Worm (Caenorhabditis elegans) whole organism, L1 larva: ENCODE results near the gene ncx-6.

Experiments used
- C04F5.9 ChIP-seq: sonication (generic microtip); optimal IDR thresholded peaks from 2 replicates; lab custom pipeline; 2016; ENCODE audit warnings: missing genetic modification characterization, missing compliant biosample characterization
- C34B4.2 ChIP-seq: sonication (generic microtip); optimal IDR thresholded peaks from 2 replicates; lab custom pipeline; 2017; ENCODE audit warnings: mild to moderate bottlenecking, missing genetic modification characterization, missing compliant biosample characterization
- aha-1 ChIP-seq: fragments of 150-350 bp; optimal IDR thresholded peaks from 2 replicates; lab custom pipeline; 2014; ENCODE audit warnings: missing biosample characterization, missing genetic modification characterization
- alr-1 ChIP-seq: fragments of 200-800 bp; sonication (Bioruptor generic); optimal IDR thresholded peaks from 2 replicates; lab custom pipeline; 2018; ENCODE audit warnings: borderline replicate concordance, mild to moderate bottlenecking, missing genetic modification characterization, missing compliant biosample characterization
- ceh-8 ChIP-seq: fragments of 200-800 bp; sonication (Bioruptor generic); optimal IDR thresholded peaks from 2 replicates; lab custom pipeline; 2018; ENCODE audit warnings: mild to moderate bottlenecking, missing genetic modification characterization, moderate library complexity, missing compliant biosample characterization
- ceh-82 ChIP-seq, 3 experiments: fragments of 150-350 bp in 1 of 3; sonication (generic microtip) in 2 of 3; optimal IDR thresholded peaks; 2 replicates each; lab custom pipeline; 2014 to 2017; ENCODE audit warnings: missing biosample characterization in 3 of 3, missing genetic modification characterization in 3 of 3
- ceh-88 ChIP-seq: fragments of 200-800 bp; sonication (Bioruptor generic); IDR thresholded peaks from 2 replicates; pipeline ENCODE4 v1.3.6; 2022; ENCODE audit warnings: missing genetic modification characterization, missing compliant biosample characterization
- dpl-1 ChIP-seq, 3 experiments: fragments of 150-350 bp in 2 of 3; sonication (generic microtip) in 1 of 3; optimal IDR thresholded peaks; 2 replicates each; lab custom pipeline; 2014 to 2017; ENCODE audit warnings: missing biosample characterization in 3 of 3, missing genetic modification characterization in 3 of 3, missing genetic modification reagents in 3 of 3
- dsc-1 ChIP-seq: sonication (generic microtip); optimal IDR thresholded peaks from 2 replicates; lab custom pipeline; 2016; ENCODE audit warnings: mild to moderate bottlenecking, missing genetic modification characterization, missing compliant biosample characterization
- efl-1 ChIP-seq, 4 experiments: fragments of 150-350 bp; optimal IDR thresholded peaks in 3 of 4; peaks in 1 of 4; 1 replicate in 1 of 4; 2 replicates in 3 of 4; lab custom pipeline; 2014; ENCODE audit warnings: missing biosample characterization in 2 of 4, missing genetic modification characterization in 2 of 4, missing genetic modification reagents in 2 of 4
- efl-3 ChIP-seq: fragments of 200-800 bp; sonication (Bioruptor generic); optimal IDR thresholded peaks from 2 replicates; lab custom pipeline; 2018; ENCODE audit warnings: mild to moderate bottlenecking, missing genetic modification characterization, missing compliant biosample characterization
- egl-13 ChIP-seq: sonication (generic microtip); optimal IDR thresholded peaks from 2 replicates; lab custom pipeline; 2016; ENCODE audit warnings: missing genotype, missing genetic modification reagents, missing genetic modification characterization, missing compliant biosample characterization
- elt-2 ChIP-seq: sonication (generic microtip); optimal IDR thresholded peaks from 2 replicates; lab custom pipeline; 2016; ENCODE audit warnings: missing genetic modification characterization, mild to moderate bottlenecking, inconsistent platforms, missing compliant biosample characterization, missing genetic modification reagents
- elt-3 ChIP-seq, 6 experiments: fragments of 150-350 bp in 1 of 6; sonication (generic microtip); optimal IDR thresholded peaks; 2 replicates each; lab custom pipeline; 2017 to 2018; ENCODE audit warnings: missing biosample characterization in 6 of 6, missing genetic modification characterization in 6 of 6, inconsistent platforms in 1 of 6
- ets-5 ChIP-seq: fragments of 200-800 bp; sonication (Bioruptor generic); IDR thresholded peaks from 2 replicates; pipeline ENCODE4 v1.3.6; 2022; ENCODE audit warnings: missing genetic modification characterization, missing compliant biosample characterization
- fkh-10 ChIP-seq: sonication (generic microtip); optimal IDR thresholded peaks from 2 replicates; lab custom pipeline; 2017; ENCODE audit warnings: missing biosample characterization, missing genetic modification reagents, missing genetic modification characterization
- fkh-4 ChIP-seq: sonication (generic microtip); optimal IDR thresholded peaks from 2 replicates; lab custom pipeline; 2016; ENCODE audit warnings: missing compliant biosample characterization, missing genetic modification characterization, borderline replicate concordance
- fos-1 ChIP-seq: fragments of 150-350 bp; optimal IDR thresholded peaks from 2 replicates; lab custom pipeline; 2014; ENCODE audit warnings: missing biosample characterization, missing genetic modification characterization
- isw-1 ChIP-seq: fragments of 200-800 bp; sonication (Bioruptor generic); IDR thresholded peaks from 2 replicates; pipeline ENCODE4 v1.3.6; 2022; ENCODE audit warnings: missing genetic modification characterization, missing compliant biosample characterization
- jun-1 ChIP-seq: fragments of 150-350 bp; optimal IDR thresholded peaks from 2 replicates; lab custom pipeline; 2014; ENCODE audit warnings: missing biosample characterization, missing genetic modification reagents, missing genetic modification characterization
- lin-14 ChIP-seq: fragments of 200-800 bp; sonication (Bioruptor generic); optimal IDR thresholded peaks from 2 replicates; lab custom pipeline; 2018; ENCODE audit warnings: mild to moderate bottlenecking, missing genetic modification characterization, moderate library complexity, missing compliant biosample characterization
- lin-39 ChIP-seq: fragments of 150-350 bp; optimal IDR thresholded peaks from 2 replicates; lab custom pipeline; 2014; ENCODE audit warnings: missing biosample characterization, missing genetic modification reagents, missing genetic modification characterization
- lsy-2 ChIP-seq, 2 experiments: fragments of 150-350 bp; optimal IDR thresholded peaks; 2 replicates each; lab custom pipeline; 2014; ENCODE audit warnings: missing biosample characterization in 2 of 2, missing genetic modification characterization in 2 of 2
- mdl-1 ChIP-seq, 2 experiments: fragments of 150-350 bp; optimal IDR thresholded peaks; 2 replicates each; lab custom pipeline; 2014 to 2017; ENCODE audit warnings: missing biosample characterization in 2 of 2, missing genetic modification characterization in 2 of 2, inconsistent platforms in 1 of 2
- mep-1 ChIP-seq: fragments of 150-350 bp; optimal IDR thresholded peaks from 2 replicates; lab custom pipeline; 2014; ENCODE audit warnings: missing biosample characterization, missing genetic modification characterization
- nhr-11 ChIP-seq: fragments of 150-350 bp; optimal IDR thresholded peaks from 2 replicates; lab custom pipeline; 2014; ENCODE audit warnings: missing biosample characterization, missing genetic modification characterization
- nhr-12 ChIP-seq: sonication (generic microtip); optimal IDR thresholded peaks from 2 replicates; lab custom pipeline; 2017; ENCODE audit warnings: missing biosample characterization, missing genetic modification characterization
- nhr-19 ChIP-seq: fragments of 200-800 bp; sonication (Bioruptor generic); conservative IDR thresholded peaks from 2 replicates; pipeline ENCODE4 v1.3.6; 2022; ENCODE audit warnings: missing genetic modification characterization, missing compliant biosample characterization
- nhr-20 ChIP-seq: sonication (generic microtip); optimal IDR thresholded peaks from 2 replicates; lab custom pipeline; 2016; ENCODE audit warnings: mild to moderate bottlenecking, missing genetic modification characterization, missing compliant biosample characterization
- nhr-237 ChIP-seq: fragments of 150-350 bp; optimal IDR thresholded peaks from 2 replicates; lab custom pipeline; 2014; ENCODE audit warnings: missing biosample characterization, missing genetic modification characterization
- nhr-47 ChIP-seq: sonication (generic microtip); optimal IDR thresholded peaks from 2 replicates; lab custom pipeline; 2016; ENCODE audit warnings: mild to moderate bottlenecking, missing genetic modification characterization, moderate library complexity, missing compliant biosample characterization
- nhr-71 ChIP-seq: sonication (generic microtip); optimal IDR thresholded peaks from 2 replicates; lab custom pipeline; 2016; ENCODE audit warnings: mild to moderate bottlenecking, missing genetic modification characterization, moderate library complexity, missing compliant biosample characterization
- nhr-76 ChIP-seq: sonication (generic microtip); optimal IDR thresholded peaks from 2 replicates; lab custom pipeline; 2017; ENCODE audit warnings: missing biosample characterization, missing genetic modification characterization
- nhr-77 ChIP-seq: fragments of 150-350 bp; optimal IDR thresholded peaks from 2 replicates; lab custom pipeline; 2014; ENCODE audit warnings: missing biosample characterization, missing genetic modification characterization
- nhr-84 ChIP-seq: sonication (generic microtip); optimal IDR thresholded peaks from 2 replicates; lab custom pipeline; 2017; ENCODE audit warnings: missing biosample characterization, missing genetic modification characterization
- nhr-85 ChIP-seq: sonication (generic microtip); peaks from one replicate; lab custom pipeline; 2016; ENCODE audit warnings: missing genetic modification characterization, inconsistent platforms, missing compliant biosample characterization
- nhr-90 ChIP-seq: sonication (generic microtip); optimal IDR thresholded peaks from 2 replicates; lab custom pipeline; 2016; ENCODE audit warnings: mild to moderate bottlenecking, missing genetic modification characterization, missing compliant biosample characterization; ENCODE audit not compliant: poor library complexity
- pax-3 ChIP-seq: fragments of 200-800 bp; sonication (Bioruptor generic); optimal IDR thresholded peaks from 2 replicates; lab custom pipeline; 2018; ENCODE audit warnings: mild to moderate bottlenecking, missing genetic modification characterization, moderate library complexity, missing compliant biosample characterization
- pqm-1 ChIP-seq: sonication (generic microtip); optimal IDR thresholded peaks from 3 replicates; lab custom pipeline; 2017; ENCODE audit warnings: missing biosample characterization, missing genetic modification characterization
- rnt-1 ChIP-seq: sonication (generic microtip); optimal IDR thresholded peaks from 2 replicates; lab custom pipeline; 2016; ENCODE audit warnings: mild to moderate bottlenecking, missing genetic modification characterization, moderate library complexity, missing compliant biosample characterization
- skn-1 ChIP-seq: fragments of 150-350 bp; optimal IDR thresholded peaks from 2 replicates; lab custom pipeline; 2014; ENCODE audit warnings: missing biosample characterization, missing genetic modification characterization
- snpc-4 ChIP-seq: fragments of 150-350 bp; optimal IDR thresholded peaks from 2 replicates; lab custom pipeline; 2014; ENCODE audit warnings: missing biosample characterization, missing genetic modification characterization
- snu-23 ChIP-seq: sonication (generic microtip); optimal IDR thresholded peaks from 2 replicates; lab custom pipeline; 2016; ENCODE audit warnings: missing genetic modification characterization, missing compliant biosample characterization
- sptf-1 ChIP-seq: fragments of 150-350 bp; optimal IDR thresholded peaks from 2 replicates; lab custom pipeline; 2014; ENCODE audit warnings: missing biosample characterization, missing genetic modification characterization
- sup-37 ChIP-seq: fragments of 200-800 bp; sonication (Bioruptor generic); optimal IDR thresholded peaks from 2 replicates; lab custom pipeline; 2018; ENCODE audit warnings: mild to moderate bottlenecking, missing genetic modification characterization, missing compliant biosample characterization
- swsn-7 ChIP-seq: sonication (generic microtip); optimal IDR thresholded peaks from 2 replicates; lab custom pipeline; 2016; ENCODE audit warnings: missing genetic modification characterization, missing compliant biosample characterization
- tlp-1 ChIP-seq: fragments of 150-350 bp; optimal IDR thresholded peaks from 2 replicates; lab custom pipeline; 2014; ENCODE audit warnings: missing biosample characterization, missing genetic modification characterization
- unc-130 ChIP-seq: fragments of 150-350 bp; optimal IDR thresholded peaks from 2 replicates; lab custom pipeline; 2017; ENCODE audit warnings: missing biosample characterization, missing genetic modification characterization, inconsistent platforms
- unc-62 ChIP-seq: fragments of 150-350 bp; optimal IDR thresholded peaks from 2 replicates; lab custom pipeline; 2014; ENCODE audit warnings: missing biosample characterization, missing genetic modification reagents, missing genetic modification characterization
- unc-86 ChIP-seq: sonication (generic microtip); optimal IDR thresholded peaks from 2 replicates; lab custom pipeline; 2016; ENCODE audit warnings: missing genetic modification characterization, missing compliant biosample characterization
- unc-98 ChIP-seq: fragments of 200-800 bp; sonication (Bioruptor generic); IDR thresholded peaks from 2 replicates; pipeline ENCODE4 v1.3.6; 2022; ENCODE audit warnings: missing genetic modification characterization, missing compliant biosample characterization
- xbp-1 ChIP-seq: sonication (generic microtip); optimal IDR thresholded peaks from 2 replicates; lab custom pipeline; 2016; ENCODE audit warnings: missing genetic modification characterization, missing compliant biosample characterization
- zip-4 ChIP-seq: fragments of 200-800 bp; sonication (Bioruptor generic); optimal IDR thresholded peaks from 2 replicates; lab custom pipeline; 2018; ENCODE audit warnings: mild to moderate bottlenecking, missing genetic modification characterization, moderate library complexity, missing compliant biosample characterization
- ztf-4 ChIP-seq: fragments of 150-350 bp; optimal IDR thresholded peaks from 2 replicates; lab custom pipeline; 2014; ENCODE audit warnings: missing biosample characterization, missing genetic modification characterization

ncx-6 gene

DNA sequence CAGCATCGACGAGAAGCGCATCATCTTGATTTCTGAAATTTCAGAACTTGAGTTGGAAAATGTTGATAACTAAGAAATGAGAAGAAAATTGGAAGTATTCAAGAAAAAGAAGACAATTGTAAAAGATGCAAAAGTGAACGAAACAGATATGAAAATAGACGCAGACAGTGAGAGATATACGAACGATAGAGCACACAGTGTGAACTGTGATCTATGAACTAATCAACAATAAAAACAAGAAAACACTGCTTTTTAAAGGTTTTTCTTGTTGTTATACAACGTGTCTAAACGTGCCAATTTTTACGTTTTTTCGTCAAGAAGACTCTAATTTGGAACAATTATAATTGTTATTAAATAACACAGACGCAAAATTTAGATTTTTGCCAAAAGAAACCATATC is 39.1 kb upstream of the ncx-6 start, which contains the start of gene ech-6:
Gene ech-6, minus strand, starts transcription at position 32 of the 400 bp plus-strand sequence.
- no peak for TF ChIP-seq mdl-1 (tag; optimal IDR thresholded peaks at IDR 0.05; lab: Kevin White, UChicago)
- TF ChIP-seq ceh-88: no peak
- no peak for TF ChIP-seq unc-62
- TF ChIP-seq nhr-71 (tag; lab: Kevin White, UChicago): peak; percentile 87
- no peak for TF ChIP-seq pqm-1 (tag; lab: Kevin White, UChicago)
- TF ChIP-seq rnt-1 (tag; lab: Kevin White, UChicago): no peak
- TF ChIP-seq unc-98 (GFP tag; lab: Robert Waterston, UW): no peak
- no peak for TF ChIP-seq sptf-1 (tag; lab: Kevin White, UChicago)
- TF ChIP-seq zip-4 (GFP tag; lab: Kevin White, UChicago): no peak
- peak; percentile 64 for TF ChIP-seq nhr-20 (tag; lab: Kevin White, UChicago)
- TF ChIP-seq nhr-237: no peak
- no peak for TF ChIP-seq lin-14 (GFP tag; lab: Kevin White, UChicago)
- TF ChIP-seq jun-1 (tag; lab: Kevin White, UChicago): no peak
- no peak for TF ChIP-seq C04F5.9 (tag; lab: Kevin White, UChicago)
- no peak for TF ChIP-seq ets-5 (GFP tag; lab: Robert Waterston, UW)
- no peak for TF ChIP-seq lin-39 (tag; lab: Kevin White, UChicago)
- TF ChIP-seq ztf-4 (tag; lab: Kevin White, UChicago): no peak
- TF ChIP-seq elt-2 (tag; lab: Kevin White, UChicago): peak; percentile 2
- TF ChIP-seq alr-1 (tag; lab: Kevin White, UChicago): no peak
- TF ChIP-seq lsy-2 (tag; optimal IDR thresholded peaks at IDR 0.05; lab: Kevin White, UChicago): peak; percentile 31 to 39
- TF ChIP-seq nhr-76 (tag; lab: Kevin White, UChicago): no peak
- TF ChIP-seq unc-130: no peak
- no peak for TF ChIP-seq mep-1 (tag; lab: Kevin White, UChicago)
- no peak for TF ChIP-seq ceh-82 (tag; optimal IDR thresholded peaks at IDR 0.05; lab: Kevin White, UChicago)
- no peak for TF ChIP-seq snpc-4 (tag; lab: Kevin White, UChicago)
- TF ChIP-seq C34B4.2: no peak
- TF ChIP-seq dsc-1 (tag; lab: Kevin White, UChicago): no peak
- TF ChIP-seq efl-1 (optimal IDR thresholded peaks at IDR 0.05; lab: Kevin White, UChicago): peak; percentile 31
- no peak for TF ChIP-seq efl-1 (GFP tag; optimal IDR thresholded peaks at IDR 0.05 in 1 of 2; lab: Kevin White, UChicago)
- no peak for TF ChIP-seq nhr-77
- no peak for TF ChIP-seq egl-13 (tag; lab: Kevin White, UChicago)
- TF ChIP-seq unc-86 (tag; lab: Kevin White, UChicago): no peak
- no peak for TF ChIP-seq swsn-7 (tag; lab: Kevin White, UChicago)
- TF ChIP-seq nhr-84 (tag; lab: Kevin White, UChicago): no peak
- TF ChIP-seq nhr-47 (tag; lab: Kevin White, UChicago): no peak
- TF ChIP-seq nhr-85 (tag; lab: Kevin White, UChicago): peak; percentile 42
- TF ChIP-seq isw-1 (GFP tag; lab: Robert Waterston, UW): no peak
- no peak for TF ChIP-seq aha-1
- no peak; the same call in 1 of the 2 replicates for TF ChIP-seq nhr-19 (GFP tag; lab: Robert Waterston, UW)
- TF ChIP-seq skn-1 (tag; lab: Kevin White, UChicago): no peak
- TF ChIP-seq fos-1 (tag; lab: Kevin White, UChicago): no peak
- no peak for TF ChIP-seq pax-3 (tag; lab: Kevin White, UChicago)
- no peak for TF ChIP-seq nhr-11
- no peak for TF ChIP-seq elt-3 (tag; optimal IDR thresholded peaks at IDR 0.05; lab: Kevin White, UChicago)
- no peak for TF ChIP-seq fkh-10 (GFP tag; lab: Kevin White, UChicago)
- TF ChIP-seq fkh-4 (tag; lab: Kevin White, UChicago): no peak
- TF ChIP-seq tlp-1 (tag; lab: Kevin White, UChicago): no peak
- peak; percentile 72 for TF ChIP-seq snu-23 (GFP tag; lab: Kevin White, UChicago)
- TF ChIP-seq nhr-12 (tag; lab: Kevin White, UChicago): no peak
- TF ChIP-seq efl-3 (GFP tag; lab: Kevin White, UChicago): no peak
- TF ChIP-seq sup-37: no peak
- peak; percentile 2 for TF ChIP-seq xbp-1 (tag; lab: Kevin White, UChicago)
- peak; percentile 44 for TF ChIP-seq nhr-90
- TF ChIP-seq dpl-1 (GFP tag; optimal IDR thresholded peaks at IDR 0.05; lab: Kevin White, UChicago): no peak
- TF ChIP-seq ceh-8 (GFP tag; lab: Kevin White, UChicago): no peak
